Fruit fly (Drosophila melanogaster) whole organism, prepupa: ENCODE results near the gene Prosbeta2.

Source experiments
- CG32006 ChIP-seq: fragments of 200-800 bp; sonication (Bioruptor generic); optimal IDR thresholded peaks from 3 replicates; lab custom pipeline; 2017; ENCODE audit warnings: missing biosample characterization, mild to moderate bottlenecking, missing genetic modification characterization
- CG3919 ChIP-seq: fragments of 200-800 bp; sonication (Bioruptor generic); optimal IDR thresholded peaks from 3 replicates; lab custom pipeline; 2016; ENCODE audit warnings: missing biosample characterization, missing genetic modification characterization
- CG6276 ChIP-seq: fragments of 200-800 bp; sonication (Bioruptor generic); optimal IDR thresholded peaks from 2 replicates; lab custom pipeline; 2017; ENCODE audit warnings: missing biosample characterization, mild to moderate bottlenecking, missing genetic modification characterization
- CG6792 ChIP-seq: fragments of 200-800 bp; sonication (Bioruptor generic); optimal IDR thresholded peaks from 3 replicates; lab custom pipeline; 2016; ENCODE audit warnings: missing biosample characterization, missing genetic modification characterization
- CG6854 ChIP-seq: fragments of 200-800 bp; sonication (Bioruptor generic); optimal IDR thresholded peaks from 2 replicates; lab custom pipeline; 2017; ENCODE audit warnings: missing biosample characterization, mild to moderate bottlenecking, missing genetic modification characterization
- Eip93F ChIP-seq: fragments of 200-800 bp; sonication (Bioruptor generic); optimal IDR thresholded peaks from 2 replicates; lab custom pipeline; 2016; ENCODE audit warnings: missing biosample characterization, mild to moderate bottlenecking, missing genetic modification characterization
- achi ChIP-seq: fragments of 200-800 bp; sonication (Bioruptor generic); optimal IDR thresholded peaks from 3 replicates; lab custom pipeline; 2016; ENCODE audit warnings: missing biosample characterization, missing genetic modification characterization
- net ChIP-seq: fragments of 200-800 bp; sonication (Bioruptor generic); optimal IDR thresholded peaks from 3 replicates; lab custom pipeline; 2016; ENCODE audit warnings: missing biosample characterization, missing genetic modification characterization
- ss ChIP-seq, 2 experiments: fragments of 200-800 bp; sonication (Bioruptor generic); optimal IDR thresholded peaks; 2 replicates in 1 of 2; 3 replicates in 1 of 2; lab custom pipeline; 2017 to 2018; ENCODE audit warnings: mild to moderate bottlenecking in 2 of 2, missing biosample characterization in 2 of 2, missing genetic modification characterization in 2 of 2, moderate library complexity in 1 of 2
- vri ChIP-seq: fragments of 200-800 bp; sonication (Bioruptor generic); optimal IDR thresholded peaks from 3 replicates; lab custom pipeline; 2016; ENCODE audit warnings: missing biosample characterization, mild to moderate bottlenecking, missing genetic modification characterization

DNA sequence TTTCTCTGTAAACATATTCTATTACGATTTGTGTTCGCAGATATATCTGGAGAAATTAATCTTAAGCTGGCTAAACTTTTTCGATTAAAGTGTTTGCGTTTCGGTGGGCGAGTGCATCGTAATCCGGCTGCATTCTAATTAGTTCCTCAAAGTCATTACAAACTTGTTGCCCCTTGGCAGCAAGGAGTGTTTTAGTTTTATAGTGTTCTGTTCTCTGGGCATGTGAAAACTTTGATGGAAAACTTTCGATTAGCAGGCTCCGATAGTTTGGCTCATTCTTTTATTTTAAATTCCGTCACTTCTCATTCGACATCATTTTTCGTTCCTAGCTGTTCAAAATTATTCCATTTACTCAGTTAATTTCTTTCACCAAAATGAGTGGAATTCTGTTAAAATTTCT lies 23.4 kb downstream of the Prosbeta2 start, which contains the start of gene CG32148:
- no peak for TF ChIP-seq CG6276
- no peak for TF ChIP-seq net (GFP tag; lab: Kevin White, UChicago)
- TF ChIP-seq ss (GFP tag; optimal IDR thresholded peaks at IDR 0.05; lab: Kevin White, UChicago): no peak
- TF ChIP-seq Eip93F (GFP tag; lab: Kevin White, UChicago): no peak
- TF ChIP-seq CG6792: no peak
- TF ChIP-seq CG3919 (GFP tag; lab: Kevin White, UChicago): no peak
- TF ChIP-seq CG6854 (GFP tag; lab: Kevin White, UChicago): no peak
- TF ChIP-seq achi (GFP tag; lab: Kevin White, UChicago): no peak
- no peak for TF ChIP-seq vri (GFP tag; lab: Kevin White, UChicago)
- TF ChIP-seq CG32006: no peak
